Fruit fly (Drosophila melanogaster) whole organism, embryonic: ENCODE results near the gene ppk24.

Source experiments
- Awh ChIP-seq: fragments of 200-800 bp; sonication (Bioruptor generic); IDR thresholded peaks from 2 replicates; pipeline ENCODE4, ENCODE4 v1.3.6; 2022; ENCODE audit warnings: missing biosample characterization, missing genetic modification characterization
- BEAF-32 ChIP-seq: fragments of 200-800 bp; sonication (Bioruptor generic); optimal IDR thresholded peaks from 3 replicates; lab custom pipeline; 2017; ENCODE audit warnings: missing biosample characterization, missing genetic modification characterization, mild to moderate bottlenecking, moderate library complexity, missing genetic modification reagents
- CG10431 ChIP-seq: fragments of 200-800 bp; sonication (Bioruptor generic); optimal IDR thresholded peaks from 3 replicates; lab custom pipeline; 2018; ENCODE audit warnings: missing biosample characterization, mild to moderate bottlenecking, missing genetic modification characterization
- CG12155 ChIP-seq: fragments of 200-800 bp; sonication (Bioruptor generic); optimal IDR thresholded peaks from 3 replicates; lab custom pipeline; 2016; ENCODE audit warnings: missing biosample characterization, missing genetic modification characterization
- CG12299 ChIP-seq: fragments of 200-800 bp; sonication (Bioruptor generic); optimal IDR thresholded peaks from 2 replicates; lab custom pipeline; 2018; ENCODE audit warnings: missing biosample characterization, mild to moderate bottlenecking, missing genetic modification characterization
- CG12942 ChIP-seq: fragments of 200-800 bp; sonication (Bioruptor generic); optimal IDR thresholded peaks from 3 replicates; lab custom pipeline; 2016; ENCODE audit warnings: missing biosample characterization, missing genetic modification characterization
- CG15011 ChIP-seq: fragments of 200-800 bp; sonication (Bioruptor generic); optimal IDR thresholded peaks from 3 replicates; lab custom pipeline; 2018; ENCODE audit warnings: missing biosample characterization, mild to moderate bottlenecking, missing genetic modification characterization
- CG15269 ChIP-seq: fragments of 200-800 bp; sonication (Bioruptor generic); optimal IDR thresholded peaks from 2 replicates; lab custom pipeline; 2018; ENCODE audit warnings: missing biosample characterization, mild to moderate bottlenecking, missing genetic modification characterization, moderate library complexity
- CG15514 ChIP-seq: fragments of 200-800 bp; sonication (Bioruptor generic); optimal IDR thresholded peaks from 3 replicates; lab custom pipeline; 2017; ENCODE audit warnings: missing biosample characterization, missing genetic modification characterization, mild to moderate bottlenecking, moderate library complexity, missing genetic modification reagents
- CG1603 ChIP-seq: fragments of 200-800 bp; sonication (Bioruptor generic); optimal IDR thresholded peaks from 2 replicates; lab custom pipeline; 2019; ENCODE audit warnings: missing biosample characterization, mild to moderate bottlenecking, missing genetic modification characterization, moderate library complexity
- CG17385 ChIP-seq: fragments of 200-800 bp; sonication (Bioruptor generic); optimal IDR thresholded peaks from 3 replicates; lab custom pipeline; 2018; ENCODE audit warnings: missing biosample characterization, mild to moderate bottlenecking, missing genetic modification characterization
- CG17802 ChIP-seq: fragments of 200-800 bp; sonication (Bioruptor generic); optimal IDR thresholded peaks from 2 replicates; lab custom pipeline; 2018; ENCODE audit warnings: missing biosample characterization, mild to moderate bottlenecking, missing genetic modification characterization, moderate library complexity
- CG2712 ChIP-seq: fragments of 200-800 bp; optimal IDR thresholded peaks from 3 replicates; lab custom pipeline; 2019; ENCODE audit warnings: missing biosample characterization, mild to moderate bottlenecking, missing genetic modification characterization, moderate library complexity
- CG3065 ChIP-seq: fragments of 200-800 bp; sonication (Bioruptor generic); optimal IDR thresholded peaks from 2 replicates; lab custom pipeline; 2016; ENCODE audit warnings: missing biosample characterization, missing genetic modification characterization
- CG4617 ChIP-seq: fragments of 200-800 bp; sonication (Bioruptor generic); optimal IDR thresholded peaks from 3 replicates; lab custom pipeline; 2016; ENCODE audit warnings: missing biosample characterization, missing genetic modification characterization, borderline replicate concordance
- CG6854 ChIP-seq: fragments of 200-800 bp; sonication (Bioruptor generic); optimal IDR thresholded peaks from 3 replicates; lab custom pipeline; 2017; ENCODE audit warnings: missing biosample characterization, mild to moderate bottlenecking, missing genetic modification characterization
- CG9437 ChIP-seq: fragments of 200-800 bp; sonication (Bioruptor generic); optimal IDR thresholded peaks from 2 replicates; lab custom pipeline; 2018; ENCODE audit warnings: missing biosample characterization, mild to moderate bottlenecking, missing genetic modification characterization
- CG9727 ChIP-seq: fragments of 200-800 bp; sonication (Bioruptor generic); optimal IDR thresholded peaks from 3 replicates; lab custom pipeline; 2017; ENCODE audit warnings: missing biosample characterization, mild to moderate bottlenecking, missing genetic modification characterization
- CG9817 ChIP-seq: fragments of 200-800 bp; sonication (Bioruptor generic); optimal IDR thresholded peaks from 2 replicates; lab custom pipeline; 2018; ENCODE audit warnings: missing biosample characterization, mild to moderate bottlenecking, missing genetic modification characterization, moderate library complexity
- Dip2 ChIP-seq: fragments of 200-800 bp; sonication (Bioruptor generic); IDR thresholded peaks from 2 replicates; pipeline ENCODE4 v1.3.6; 2022; ENCODE audit warnings: missing biosample characterization, missing genetic modification characterization
- Doc2 ChIP-seq: fragments of 200-800 bp; sonication (Bioruptor generic); IDR thresholded peaks from 2 replicates; pipeline ENCODE4 v1.3.6; 2022; ENCODE audit warnings: missing biosample characterization, missing genetic modification characterization
- Ets65A ChIP-seq: fragments of 200-800 bp; sonication (Bioruptor generic); peaks from one replicate; lab custom pipeline; 2016; ENCODE audit warnings: missing biosample characterization, missing genetic modification characterization
- H15 ChIP-seq: fragments of 200-800 bp; sonication (Bioruptor generic); IDR thresholded peaks from 3 replicates; pipeline ENCODE4 v1.3.6; 2022; ENCODE audit warnings: missing biosample characterization, missing genetic modification characterization
- HLH4C ChIP-seq: fragments of 200-800 bp; sonication (Bioruptor generic); IDR thresholded peaks from 3 replicates; pipeline ENCODE4 v1.3.6; 2022; ENCODE audit warnings: missing biosample characterization, missing genetic modification characterization; ENCODE audit not compliant: partially characterized antibody
- Lpt ChIP-seq: fragments of >200 bp; optimal IDR thresholded peaks from 2 replicates; lab custom pipeline; 2018; ENCODE audit warnings: missing biosample characterization, missing genetic modification characterization
- Med ChIP-seq: fragments of 200-800 bp; sonication (Bioruptor generic); peaks from one replicate; lab custom pipeline; 2016; ENCODE audit warnings: missing biosample characterization, missing genetic modification characterization, mild to moderate bottlenecking, inconsistent platforms, moderate library complexity
- NC2β ChIP-seq: fragments of 200-800 bp; sonication (Bioruptor generic); optimal IDR thresholded peaks from 2 replicates; lab custom pipeline; 2016; ENCODE audit warnings: missing biosample characterization, missing genetic modification characterization
- NFAT ChIP-seq: fragments of 200-800 bp; sonication (Bioruptor generic); IDR thresholded peaks from 2 replicates; pipeline ENCODE4 v1.3.6; 2022; ENCODE audit warnings: missing biosample characterization, missing genetic modification characterization
- Nf-YA ChIP-seq: fragments of 200-800 bp; sonication (Bioruptor generic); IDR thresholded peaks from 2 replicates; pipeline ENCODE4 v1.3.6; 2022; ENCODE audit warnings: missing biosample characterization, missing genetic modification characterization
- Oaz ChIP-seq: fragments of 200-800 bp; sonication (Bioruptor generic); IDR thresholded peaks from 2 replicates; pipeline ENCODE4 v1.3.6; 2022; ENCODE audit warnings: missing biosample characterization, missing genetic modification characterization
- Rfx ChIP-seq: fragments of 200-800 bp; sonication (Bioruptor generic); IDR thresholded peaks from 2 replicates; pipeline ENCODE4 v1.3.6; 2022; ENCODE audit warnings: missing biosample characterization, missing genetic modification characterization
- Rx ChIP-seq: fragments of 200-800 bp; sonication (Bioruptor generic); IDR thresholded peaks from 2 replicates; pipeline ENCODE4 v1.3.6; 2022; ENCODE audit warnings: missing biosample characterization, missing genetic modification characterization
- Side ChIP-seq: fragments of 200-800 bp; sonication (Bioruptor generic); optimal IDR thresholded peaks from 2 replicates; lab custom pipeline; 2016; ENCODE audit warnings: missing biosample characterization, missing genetic modification characterization
- Sox102F ChIP-seq: fragments of 200-800 bp; sonication (Bioruptor generic); optimal IDR thresholded peaks from 2 replicates; lab custom pipeline; 2018; ENCODE audit warnings: missing biosample characterization, mild to moderate bottlenecking, missing genetic modification characterization, moderate library complexity
- Sry-β ChIP-seq: fragments of 200-800 bp; sonication (Bioruptor generic); optimal IDR thresholded peaks from 2 replicates; lab custom pipeline; 2018; ENCODE audit warnings: missing biosample characterization, mild to moderate bottlenecking, missing genetic modification characterization, moderate library complexity
- Sry-δ ChIP-seq: fragments of 200-800 bp; sonication (Bioruptor generic); optimal IDR thresholded peaks from 2 replicates; lab custom pipeline; 2016; ENCODE audit warnings: missing biosample characterization, missing genetic modification characterization
- Tbp ChIP-seq: fragments of >200 bp; optimal IDR thresholded peaks from 2 replicates; lab custom pipeline; 2018; ENCODE audit warnings: missing biosample characterization, missing genetic modification characterization
- al ChIP-seq: fragments of 200-800 bp; sonication (Bioruptor generic); IDR thresholded peaks from 2 replicates; pipeline ENCODE4 v1.3.6; 2022; ENCODE audit warnings: missing biosample characterization, missing genetic modification characterization
- chm ChIP-seq: fragments of 200-800 bp; sonication (Bioruptor generic); IDR thresholded peaks from 2 replicates; pipeline ENCODE4 v1.3.6; 2022; ENCODE audit warnings: missing biosample characterization, missing genetic modification characterization
- ewg ChIP-seq: fragments of 200-800 bp; sonication (Bioruptor generic); optimal IDR thresholded peaks from 3 replicates; lab custom pipeline; 2017; ENCODE audit warnings: mild to moderate bottlenecking, missing biosample characterization, missing genetic modification reagents, missing genetic modification characterization
- gro ChIP-seq: fragments of 200-800 bp; sonication (Bioruptor generic); optimal IDR thresholded peaks from 2 replicates; lab custom pipeline; 2016; ENCODE audit warnings: missing biosample characterization, missing genetic modification characterization
- gt ChIP-seq: fragments of 200-800 bp; sonication (Bioruptor generic); IDR thresholded peaks from 2 replicates; pipeline ENCODE4 v1.3.6; 2022; ENCODE audit warnings: missing biosample characterization, missing genetic modification characterization
- her ChIP-seq: fragments of 200-800 bp; sonication (Bioruptor generic); optimal IDR thresholded peaks from 2 replicates; lab custom pipeline; 2016; ENCODE audit warnings: missing biosample characterization, missing genetic modification characterization
- kay ChIP-seq: fragments of 200-800 bp; sonication (Bioruptor generic); optimal IDR thresholded peaks from 2 replicates; lab custom pipeline; 2016; ENCODE audit warnings: missing biosample characterization, missing genetic modification characterization
- klu ChIP-seq: fragments of 200-800 bp; sonication (Bioruptor generic); IDR thresholded peaks from 2 replicates; pipeline ENCODE4 v1.3.6; 2022; ENCODE audit warnings: missing biosample characterization, missing genetic modification characterization
- knrl ChIP-seq: fragments of 200-800 bp; sonication (Bioruptor generic); IDR thresholded peaks from 3 replicates; pipeline ENCODE4 v1.3.6; 2022; ENCODE audit warnings: missing biosample characterization, missing genetic modification characterization; ENCODE audit not compliant: partially characterized antibody
- peb ChIP-seq: fragments of 200-800 bp; sonication (Bioruptor generic); IDR thresholded peaks from 2 replicates; pipeline ENCODE4 v1.3.6; 2022; ENCODE audit warnings: missing biosample characterization, missing genetic modification characterization
- repo ChIP-seq: fragments of 200-800 bp; sonication (Bioruptor generic); optimal IDR thresholded peaks from 2 replicates; lab custom pipeline; 2016; ENCODE audit warnings: missing biosample characterization, missing genetic modification characterization
- sc ChIP-seq, 3 experiments: fragments of >200 bp in 2 of 3; fragments of 200-800 bp in 1 of 3; sonication (Bioruptor generic) in 1 of 3; optimal IDR thresholded peaks; 2 replicates in 2 of 3; 3 replicates in 1 of 3; lab custom pipeline; 2017; ENCODE audit warnings: mild to moderate bottlenecking in 1 of 3, missing biosample characterization in 1 of 3, missing genetic modification characterization in 1 of 3, missing genetic modification reagents in 1 of 3
- sens-2 ChIP-seq: fragments of 200-800 bp; sonication (Bioruptor generic); IDR thresholded peaks from 2 replicates; pipeline ENCODE4 v1.3.6; 2022; ENCODE audit warnings: missing biosample characterization, missing genetic modification characterization
- shn ChIP-seq: fragments of 200-800 bp; sonication (Bioruptor generic); optimal IDR thresholded peaks from 3 replicates; lab custom pipeline; 2016; ENCODE audit warnings: missing biosample characterization, missing genetic modification characterization
- slou ChIP-seq: fragments of 200-800 bp; sonication (Bioruptor generic); optimal IDR thresholded peaks from 3 replicates; lab custom pipeline; 2016; ENCODE audit warnings: missing biosample characterization, missing genetic modification characterization

Gene ppk24

DNA sequence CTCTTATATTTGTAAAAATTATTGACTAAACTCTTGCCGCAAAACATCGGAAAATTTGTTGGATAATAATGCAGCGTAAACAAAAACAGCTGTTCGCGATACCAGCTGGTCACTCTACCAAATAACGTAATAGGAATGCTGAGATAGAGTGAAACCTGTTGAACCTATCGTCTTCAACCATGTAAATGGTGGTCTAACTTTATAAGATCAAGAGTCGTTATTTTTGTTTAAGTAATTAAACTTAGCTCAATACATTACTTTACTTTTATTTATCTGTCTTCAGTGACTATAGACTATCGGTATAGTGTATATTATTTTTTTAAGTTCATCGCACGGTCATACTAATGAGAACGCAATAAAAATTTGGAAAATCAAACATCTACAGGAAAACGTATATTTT, 10.7 kb upstream of the ppk24 start, which contains the start of the genes CG1750 and spn-F (continued):
- TF ChIP-seq NFAT (GFP tag; lab: Robert Waterston, UW) (no peak), Med (GFP tag; lab: Kevin White, UChicago) (peak; percentile 58), Tbp (no peak), Nf-YA (no peak), shn (GFP tag; lab: Kevin White, UChicago) (no peak), H15 (GFP tag; lab: Robert Waterston, UW) (no peak), repo (no peak), HLH4C (GFP tag; lab: Robert Waterston, UW) (0 out of 3 replicates have a peak, but pooled peaks have one; percentile 30), CG15514 (GFP tag; lab: Kevin White, UChicago) (peak; percentile 23), CG17802 (tag; lab: Kevin White, UChicago) (no peak), Doc2 (no peak), CG15011 (no peak), kay (no peak), CG12942 (GFP tag; lab: Kevin White, UChicago) (no peak), Rfx (GFP tag; lab: Robert Waterston, UW) (no peak), CG15269 (tag; lab: Kevin White, UChicago) (no peak), her (no peak), Sry-δ (GFP tag; lab: Kevin White, UChicago) (peak; percentile 75), CG9817 (tag; lab: Kevin White, UChicago) (no peak), peb (GFP tag; lab: Robert Waterston, UW) (no peak), CG12299 (tag; lab: Kevin White, UChicago) (no peak), Sox102F (GFP tag; lab: Kevin White, UChicago) (no peak), knrl (GFP tag; lab: Robert Waterston, UW) (peak; percentile 71; the same call in 2 of the 3 replicates), al (GFP tag; lab: Robert Waterston, UW) (no peak), Side (GFP tag; lab: Kevin White, UChicago) (no peak), BEAF-32 (GFP tag; lab: Kevin White, UChicago) (peak; percentile 82), Oaz (no peak), CG1603 (tag; lab: Kevin White, UChicago) (peak; percentile 5), sc (optimal IDR thresholded peaks at IDR 0.05; lab: Kevin White, UChicago) (no peak), sc (GFP tag; optimal IDR thresholded peaks at IDR 0.05; lab: Kevin White, UChicago) (no peak), Rx (no peak), Ets65A (GFP tag; lab: Kevin White, UChicago) (no peak), Lpt (GFP tag; lab: Kevin White, UChicago) (no peak), chm (no peak), Sry-β (GFP tag; lab: Kevin White, UChicago) (peak; percentile 28), gro (peak; percentile 5), slou (GFP tag; lab: Kevin White, UChicago) (no peak), Awh (GFP tag; lab: Robert Waterston, UW) (no peak), CG6854 (GFP tag; lab: Kevin White, UChicago) (no peak), CG17385 (GFP tag; lab: Kevin White, UChicago) (no peak), ewg (GFP tag; lab: Kevin White, UChicago) (no peak), sens-2 (GFP tag; lab: Robert Waterston, UW) (no peak), CG2712 (no peak), CG10431 (no peak), Dip2 (GFP tag; lab: Robert Waterston, UW) (no peak), klu (GFP tag; lab: Robert Waterston, UW) (no peak), gt (GFP tag; lab: Robert Waterston, UW) (no peak), NC2β (GFP tag; lab: Kevin White, UChicago) (no peak), CG4617 (GFP tag; lab: Kevin White, UChicago) (peak; percentile 64), CG9727 (no peak), CG12155 (GFP tag; lab: Kevin White, UChicago) (no peak), CG3065 (GFP tag; lab: Kevin White, UChicago) (no peak), CG9437 (peak; percentile 99)
